Worm (Caenorhabditis elegans) whole organism, mixed stage, embryonic: ENCODE results near the gene T20G5.9.

Source experiments
- bed-3 ChIP-seq: fragments of 200-800 bp; sonication (Bioruptor generic); optimal IDR thresholded peaks from 3 replicates; lab custom pipeline; 2018; ENCODE audit warnings: mild to moderate bottlenecking, missing genetic modification characterization, moderate library complexity, missing compliant biosample characterization
- ceh-39 ChIP-seq: fragments of 150-350 bp; optimal IDR thresholded peaks from 2 replicates; lab custom pipeline; 2014; ENCODE audit warnings: missing biosample characterization, missing genetic modification characterization
- ceh-43 ChIP-seq: fragments of 200-800 bp; sonication (Bioruptor generic); optimal IDR thresholded peaks from 2 replicates; lab custom pipeline; 2018; ENCODE audit warnings: mild to moderate bottlenecking, missing genetic modification characterization, moderate library complexity, missing compliant biosample characterization
- ceh-83 ChIP-seq: fragments of 200-800 bp; sonication (Bioruptor generic); optimal IDR thresholded peaks from 2 replicates; lab custom pipeline; 2018; ENCODE audit warnings: mild to moderate bottlenecking, missing genetic modification characterization, missing compliant biosample characterization
- ces-1 ChIP-seq: fragments of 150-350 bp; optimal IDR thresholded peaks from 2 replicates; lab custom pipeline; 2014; ENCODE audit warnings: missing biosample characterization, missing genetic modification reagents, missing genetic modification characterization
- drap-1 ChIP-seq: fragments of 200-800 bp; sonication (Bioruptor generic); optimal IDR thresholded peaks from 3 replicates; lab custom pipeline; 2018; ENCODE audit warnings: mild to moderate bottlenecking, missing genetic modification characterization, missing compliant biosample characterization
- elt-1 ChIP-seq: sonication (generic microtip); optimal IDR thresholded peaks from 2 replicates; lab custom pipeline; 2017; ENCODE audit warnings: missing genetic modification characterization, mild to moderate bottlenecking, missing compliant biosample characterization, antibody characterized with exemption, moderate library complexity, borderline replicate concordance; ENCODE audit not compliant: insufficient read depth
- elt-3 ChIP-seq: fragments of 150-350 bp; optimal IDR thresholded peaks from 2 replicates; lab custom pipeline; 2014; ENCODE audit warnings: missing biosample characterization, missing genetic modification characterization
- flh-1 ChIP-seq: fragments of 200-800 bp; sonication (Bioruptor generic); optimal IDR thresholded peaks from 2 replicates; lab custom pipeline; 2018; ENCODE audit warnings: mild to moderate bottlenecking, missing genetic modification characterization, moderate library complexity, missing compliant biosample characterization
- ham-2 ChIP-seq: fragments of 200-800 bp; sonication (Bioruptor generic); optimal IDR thresholded peaks from 2 replicates; lab custom pipeline; 2018; ENCODE audit warnings: mild to moderate bottlenecking, missing genetic modification characterization, missing compliant biosample characterization
- hlh-1 ChIP-seq: fragments of 150-350 bp; optimal IDR thresholded peaks from 2 replicates; lab custom pipeline; 2014; ENCODE audit warnings: missing biosample characterization, missing genetic modification reagents, missing genetic modification characterization
- lin-13 ChIP-seq: fragments of 150-350 bp; optimal IDR thresholded peaks from 2 replicates; lab custom pipeline; 2014; ENCODE audit warnings: missing biosample characterization, missing genetic modification characterization
- lsy-2 ChIP-seq: fragments of 150-350 bp; optimal IDR thresholded peaks from 2 replicates; lab custom pipeline; 2014; ENCODE audit warnings: missing biosample characterization, missing genetic modification characterization
- mab-5 ChIP-seq: fragments of 150-350 bp; optimal IDR thresholded peaks from 2 replicates; lab custom pipeline; 2014; ENCODE audit warnings: missing biosample characterization, missing genetic modification characterization
- mep-1 ChIP-seq: fragments of 150-350 bp; optimal IDR thresholded peaks from 2 replicates; lab custom pipeline; 2017; ENCODE audit warnings: missing biosample characterization, missing genetic modification reagents, missing genetic modification characterization, inconsistent platforms
- mls-2 ChIP-seq: sonication (generic microtip); optimal IDR thresholded peaks from 2 replicates; lab custom pipeline; 2016; ENCODE audit warnings: mild to moderate bottlenecking, missing genetic modification characterization, moderate library complexity, missing compliant biosample characterization
- nhr-12 ChIP-seq: fragments of 150-350 bp; optimal IDR thresholded peaks from 2 replicates; lab custom pipeline; 2014; ENCODE audit warnings: missing biosample characterization, missing genetic modification characterization
- nhr-2 ChIP-seq: fragments of 150-350 bp; optimal IDR thresholded peaks from 2 replicates; lab custom pipeline; 2014; ENCODE audit warnings: missing biosample characterization, missing genetic modification characterization
- nhr-237 ChIP-seq: fragments of 150-350 bp; optimal IDR thresholded peaks from 2 replicates; lab custom pipeline; 2014; ENCODE audit warnings: missing biosample characterization, missing genetic modification characterization
- nhr-28 ChIP-seq: fragments of 150-350 bp; optimal IDR thresholded peaks from 2 replicates; lab custom pipeline; 2014; ENCODE audit warnings: missing biosample characterization, missing genetic modification characterization
- nhr-76 ChIP-seq: sonication (generic microtip); optimal IDR thresholded peaks from 2 replicates; lab custom pipeline; 2017; ENCODE audit warnings: missing biosample characterization, missing genetic modification characterization
- pha-4 ChIP-seq: fragments of 150-350 bp; optimal IDR thresholded peaks from 2 replicates; lab custom pipeline; 2018; ENCODE audit warnings: missing biosample characterization, missing genetic modification reagents, missing genetic modification characterization
- sem-2 ChIP-seq: fragments of 200-800 bp; sonication (Bioruptor generic); optimal IDR thresholded peaks from 2 replicates; lab custom pipeline; 2018; ENCODE audit warnings: mild to moderate bottlenecking, missing genetic modification characterization, missing compliant biosample characterization
- snpc-4 ChIP-seq: fragments of 150-350 bp; optimal IDR thresholded peaks from 2 replicates; lab custom pipeline; 2014; ENCODE audit warnings: missing biosample characterization, missing genetic modification characterization
- sptf-1 ChIP-seq: sonication (generic microtip); optimal IDR thresholded peaks from 2 replicates; lab custom pipeline; 2017; ENCODE audit warnings: mild to moderate bottlenecking, missing genetic modification characterization, moderate library complexity, missing compliant biosample characterization
- tbx-8 ChIP-seq: fragments of 200-800 bp; sonication (Bioruptor generic); optimal IDR thresholded peaks from 2 replicates; lab custom pipeline; 2018; ENCODE audit warnings: mild to moderate bottlenecking, missing genetic modification characterization, moderate library complexity, missing compliant biosample characterization
- unc-120 ChIP-seq: sonication (generic microtip); optimal IDR thresholded peaks from 2 replicates; lab custom pipeline; 2017; ENCODE audit warnings: missing genetic modification characterization, missing compliant biosample characterization; ENCODE audit not compliant: poor library complexity, severe bottlenecking
- unc-39 ChIP-seq: fragments of 150-350 bp; optimal IDR thresholded peaks from 2 replicates; lab custom pipeline; 2014; ENCODE audit warnings: missing biosample characterization, missing genetic modification characterization
- unc-62 ChIP-seq: fragments of 150-350 bp; optimal IDR thresholded peaks from 2 replicates; lab custom pipeline; 2014; ENCODE audit warnings: missing biosample characterization, missing genetic modification reagents, missing genetic modification characterization
- zip-8 ChIP-seq: fragments of 150-350 bp; optimal IDR thresholded peaks from 2 replicates; lab custom pipeline; 2014; ENCODE audit warnings: missing biosample characterization, missing genetic modification characterization

T20G5.9 gene

ce11 chrIII:10202894-10203871 is 6.5 kb upstream of the T20G5.9 start, which contains the start of gene chc-1:
Gene chc-1 (plus strand): TSS chrIII:10203821.
- no peak for TF ChIP-seq nhr-2
- no peak for TF ChIP-seq sem-2 (GFP tag; lab: Kevin White, UChicago)
- TF ChIP-seq hlh-1 = peak; percentile 13
- TF ChIP-seq nhr-12 (tag; lab: Kevin White, UChicago) = no peak
- no peak for TF ChIP-seq ceh-83
- no peak for TF ChIP-seq elt-3 (tag; lab: Kevin White, UChicago)
- TF ChIP-seq nhr-28 = no peak
- TF ChIP-seq pha-4 = peak; percentile 27
- TF ChIP-seq drap-1 (GFP tag; lab: Kevin White, UChicago) = no peak
- TF ChIP-seq bed-3 = no peak
- no peak for TF ChIP-seq mep-1 (tag; lab: Kevin White, UChicago)
- TF ChIP-seq ham-2 = peak; percentile 52
- peak; percentile 2 for TF ChIP-seq lin-13
- TF ChIP-seq ceh-43 = no peak
- TF ChIP-seq lsy-2 (tag; lab: Kevin White, UChicago) = no peak
- TF ChIP-seq tbx-8 (GFP tag; lab: Kevin White, UChicago) = no peak
- TF ChIP-seq, all 35 proteins: peak for 4

ce11 chrIII:10206352-10206751 is 3.3 kb upstream of the T20G5.9 start:
- TF ChIP-seq bed-3 (no peak), ceh-39 (tag; lab: Kevin White, UChicago) (no peak), sptf-1 (tag; lab: Kevin White, UChicago) (no peak), lsy-2 (tag; lab: Kevin White, UChicago) (no peak), zip-8 (tag; lab: Kevin White, UChicago) (no peak), nhr-12 (tag; lab: Kevin White, UChicago) (no peak), elt-1 (no peak), nhr-28 (no peak), snpc-4 (tag; lab: Kevin White, UChicago) (no peak), unc-62 (no peak), unc-39 (tag; lab: Kevin White, UChicago) (no peak), lin-13 (no peak), nhr-237 (tag; lab: Kevin White, UChicago) (no peak)

- TF ChIP-seq zip-8 (tag; lab: Kevin White, UChicago) (peak; percentile 98), unc-120 (tag; lab: Kevin White, UChicago) (no peak), ces-1 (GFP tag; lab: Kevin White, UChicago) (peak; percentile 9), hlh-1 (no peak), flh-1 (GFP tag; lab: Kevin White, UChicago) (no peak), ceh-39 (tag; lab: Kevin White, UChicago) (no peak), lsy-2 (tag; lab: Kevin White, UChicago) (peak; percentile 2)
Observed at ce11 chrIII:10211889-10212494, 2.4 kb downstream of the T20G5.9 start, which contains the start of the genes blos-1 and best-18. Gene blos-1 (minus strand): TSS chrIII:10211946. Gene best-18 (plus strand): TSS chrIII:10212396.

ce11 chrIII:10214540-10214979 is 4.9 kb downstream of the T20G5.9 start:
- no peak for TF ChIP-seq lin-13
- TF ChIP-seq nhr-76 (tag; lab: Kevin White, UChicago) = no peak
- TF ChIP-seq sem-2 (GFP tag; lab: Kevin White, UChicago) = no peak
- TF ChIP-seq drap-1 (GFP tag; lab: Kevin White, UChicago) = no peak
- no peak for TF ChIP-seq ham-2
- no peak for TF ChIP-seq nhr-28
- no peak for TF ChIP-seq ceh-83
- TF ChIP-seq elt-3 (tag; lab: Kevin White, UChicago) = no peak
- TF ChIP-seq mls-2 (tag; lab: Kevin White, UChicago) = no peak
- no peak for TF ChIP-seq mep-1 (tag; lab: Kevin White, UChicago)
- no peak for TF ChIP-seq pha-4
- no peak for TF ChIP-seq unc-39 (tag; lab: Kevin White, UChicago)
- TF ChIP-seq mab-5 = no peak
